Fruit fly (Drosophila melanogaster) whole organism, embryonic: ENCODE data around the gene Faa.

ENCODE experiments used
- Atf-2 ChIP-seq: fragments of 200-800 bp; sonication (Bioruptor generic); optimal IDR thresholded peaks from 2 replicates; lab custom pipeline; 2016; ENCODE audit warnings: missing biosample characterization, missing genetic modification characterization
- CG12071 ChIP-seq: fragments of 200-800 bp; sonication (Bioruptor generic); optimal IDR thresholded peaks from 3 replicates; lab custom pipeline; 2018; ENCODE audit warnings: missing biosample characterization, mild to moderate bottlenecking, missing genetic modification characterization
- CG12219 ChIP-seq: fragments of 200-800 bp; sonication (Bioruptor generic); optimal IDR thresholded peaks from 3 replicates; lab custom pipeline; 2018; ENCODE audit warnings: missing biosample characterization, mild to moderate bottlenecking, missing genetic modification characterization
- CG15269 ChIP-seq: fragments of 200-800 bp; sonication (Bioruptor generic); optimal IDR thresholded peaks from 2 replicates; lab custom pipeline; 2018; ENCODE audit warnings: missing biosample characterization, mild to moderate bottlenecking, missing genetic modification characterization, moderate library complexity
- CG1647 ChIP-seq: fragments of 200-800 bp; sonication (Bioruptor generic); optimal IDR thresholded peaks from 3 replicates; lab custom pipeline; 2016; ENCODE audit warnings: missing biosample characterization, missing genetic modification characterization
- CG17568 ChIP-seq: fragments of 200-800 bp; sonication (Bioruptor generic); optimal IDR thresholded peaks from 2 replicates; lab custom pipeline; 2018; ENCODE audit warnings: missing biosample characterization, mild to moderate bottlenecking, missing genetic modification characterization, moderate library complexity
- CG17802 ChIP-seq: fragments of 200-800 bp; sonication (Bioruptor generic); optimal IDR thresholded peaks from 2 replicates; lab custom pipeline; 2018; ENCODE audit warnings: missing biosample characterization, mild to moderate bottlenecking, missing genetic modification characterization, moderate library complexity
- CG17829 ChIP-seq: fragments of 200-800 bp; optimal IDR thresholded peaks from 2 replicates; lab custom pipeline; 2019; ENCODE audit warnings: missing biosample characterization, mild to moderate bottlenecking, missing genetic modification characterization, moderate library complexity
- CG2199 ChIP-seq: fragments of 200-800 bp; sonication (Bioruptor generic); IDR thresholded peaks from 3 replicates; pipeline ENCODE4 v1.3.6; 2022; ENCODE audit warnings: missing biosample characterization, missing genetic modification characterization
- CG3281 ChIP-seq: fragments of 200-800 bp; sonication (Bioruptor generic); optimal IDR thresholded peaks from 3 replicates; lab custom pipeline; 2017; ENCODE audit warnings: missing biosample characterization, mild to moderate bottlenecking, missing genetic modification characterization
- CG33557 ChIP-seq: fragments of 200-800 bp; sonication (Bioruptor generic); optimal IDR thresholded peaks from 2 replicates; lab custom pipeline; 2019; ENCODE audit warnings: missing biosample characterization, mild to moderate bottlenecking, missing genetic modification characterization, moderate library complexity
- CG3407 ChIP-seq: fragments of 200-800 bp; sonication (Bioruptor generic); optimal IDR thresholded peaks from 2 replicates; lab custom pipeline; 2018; ENCODE audit warnings: missing biosample characterization, mild to moderate bottlenecking, missing genetic modification characterization
- CG3995 ChIP-seq: fragments of 200-800 bp; sonication (Bioruptor generic); optimal IDR thresholded peaks from 3 replicates; lab custom pipeline; 2016; ENCODE audit warnings: missing biosample characterization, missing genetic modification characterization
- CG4820 ChIP-seq: fragments of 200-800 bp; sonication (Bioruptor generic); optimal IDR thresholded peaks from 3 replicates; lab custom pipeline; 2016; ENCODE audit warnings: missing biosample characterization, missing genetic modification characterization
- CG6272 ChIP-seq: fragments of 200-800 bp; sonication (Bioruptor generic); IDR thresholded peaks from 2 replicates; pipeline ENCODE4 v1.3.6; 2022; ENCODE audit warnings: missing biosample characterization, missing genetic modification characterization
- CG7372 ChIP-seq: fragments of 200-800 bp; sonication (Bioruptor generic); IDR thresholded peaks from 2 replicates; pipeline ENCODE4 v1.3.6; 2022; ENCODE audit warnings: missing biosample characterization, missing genetic modification characterization
- CG8478 ChIP-seq: fragments of >200 bp; optimal IDR thresholded peaks from 2 replicates; lab custom pipeline; 2018
- CG9609 ChIP-seq: fragments of 200-800 bp; sonication (Bioruptor generic); optimal IDR thresholded peaks from 3 replicates; lab custom pipeline; 2016; ENCODE audit warnings: missing biosample characterization, missing genetic modification characterization
- D ChIP-seq, 2 experiments: fragments of 200-800 bp in 1 of 2; fragments of >200 bp in 1 of 2; sonication (Bioruptor generic) in 1 of 2; optimal IDR thresholded peaks; 2 replicates in 1 of 2; 3 replicates in 1 of 2; lab custom pipeline; 2017; ENCODE audit warnings: mild to moderate bottlenecking in 1 of 2, missing biosample characterization in 1 of 2, missing genetic modification characterization in 1 of 2, missing genetic modification reagents in 1 of 2
- ERR ChIP-seq: fragments of 200-800 bp; sonication (Bioruptor generic); optimal IDR thresholded peaks from 2 replicates; lab custom pipeline; 2016; ENCODE audit warnings: missing biosample characterization, missing genetic modification characterization
- Hr51 ChIP-seq, 2 experiments: fragments of 200-800 bp; sonication (Bioruptor generic); optimal IDR thresholded peaks; 2 replicates in 1 of 2; 3 replicates in 1 of 2; lab custom pipeline; 2016 to 2018; ENCODE audit warnings: missing biosample characterization in 2 of 2, missing genetic modification characterization in 2 of 2, mild to moderate bottlenecking in 1 of 2, moderate library complexity in 1 of 2
- Lim3 ChIP-seq: fragments of 200-800 bp; sonication (Bioruptor generic); IDR thresholded peaks from 2 replicates; pipeline ENCODE4 v1.3.6; 2022; ENCODE audit warnings: missing biosample characterization, missing genetic modification characterization
- MTF-1 ChIP-seq: fragments of 200-800 bp; sonication (Bioruptor generic); optimal IDR thresholded peaks from 2 replicates; lab custom pipeline; 2018; ENCODE audit warnings: missing biosample characterization, mild to moderate bottlenecking, missing genetic modification characterization, borderline replicate concordance
- Max ChIP-seq: fragments of 200-800 bp; sonication (Bioruptor generic); optimal IDR thresholded peaks from 2 replicates; lab custom pipeline; 2016; ENCODE audit warnings: missing biosample characterization, mild to moderate bottlenecking, missing genetic modification characterization
- Med ChIP-seq: fragments of 200-800 bp; sonication (Bioruptor generic); peaks from one replicate; lab custom pipeline; 2016; ENCODE audit warnings: missing biosample characterization, missing genetic modification characterization, mild to moderate bottlenecking, inconsistent platforms, moderate library complexity
- NK7.1 ChIP-seq: fragments of 200-800 bp; sonication (Bioruptor generic); optimal IDR thresholded peaks from 3 replicates; lab custom pipeline; 2016; ENCODE audit warnings: missing biosample characterization, missing genetic modification characterization
- Neu2 ChIP-seq: fragments of 200-800 bp; sonication (Bioruptor generic); optimal IDR thresholded peaks from 3 replicates; lab custom pipeline; 2016; ENCODE audit warnings: missing biosample characterization, missing genetic modification characterization, borderline replicate concordance
- Oaz ChIP-seq: fragments of 200-800 bp; sonication (Bioruptor generic); IDR thresholded peaks from 2 replicates; pipeline ENCODE4 v1.3.6; 2022; ENCODE audit warnings: missing biosample characterization, missing genetic modification characterization
- Optix ChIP-seq: fragments of 200-800 bp; sonication (Bioruptor generic); IDR thresholded peaks from 3 replicates; pipeline ENCODE4 v1.3.6; 2022; ENCODE audit warnings: missing biosample characterization, missing genetic modification characterization
- Ptx1 ChIP-seq: fragments of 200-800 bp; sonication (Bioruptor generic); IDR thresholded peaks from 2 replicates; pipeline ENCODE4 v1.3.6; 2022; ENCODE audit warnings: missing biosample characterization, missing genetic modification characterization
- Stat92E ChIP-seq, 3 experiments: fragments of >200 bp in 2 of 3; fragments of 200-800 bp in 1 of 3; sonication (Bioruptor generic) in 1 of 3; optimal IDR thresholded peaks; 2 replicates each; lab custom pipeline; 2017 to 2019; ENCODE audit warnings: missing biosample characterization in 3 of 3, missing genetic modification characterization in 3 of 3, mild to moderate bottlenecking in 1 of 3, moderate library complexity in 1 of 3
- ato ChIP-seq: fragments of 200-800 bp; sonication (Bioruptor generic); IDR thresholded peaks from 2 replicates; pipeline ENCODE4 v1.3.6; 2022; ENCODE audit warnings: missing biosample characterization, missing genetic modification characterization; ENCODE audit not compliant: partially characterized antibody
- cas ChIP-seq: fragments of 200-800 bp; sonication (Bioruptor generic); IDR thresholded peaks from 2 replicates; pipeline ENCODE4 v1.3.6; 2022; ENCODE audit warnings: missing biosample characterization, missing genetic modification characterization
- chif ChIP-seq, 2 experiments: fragments of 200-800 bp; sonication (Bioruptor generic); optimal IDR thresholded peaks; 3 replicates each; lab custom pipeline; 2016; ENCODE audit warnings: missing biosample characterization in 2 of 2, missing genetic modification characterization in 2 of 2
- emc ChIP-seq: fragments of 200-800 bp; sonication (Bioruptor generic); optimal IDR thresholded peaks from 2 replicates; lab custom pipeline; 2016; ENCODE audit warnings: missing biosample characterization, missing genetic modification characterization
- en ChIP-seq: fragments of 200-800 bp; sonication (Bioruptor generic); optimal IDR thresholded peaks from 2 replicates; lab custom pipeline; 2016; ENCODE audit warnings: missing biosample characterization, missing genetic modification characterization
- fu2 ChIP-seq: fragments of 200-800 bp; sonication (Bioruptor generic); optimal IDR thresholded peaks from 2 replicates; lab custom pipeline; 2016; ENCODE audit warnings: missing biosample characterization, missing genetic modification characterization
- hbn ChIP-seq: fragments of 200-800 bp; sonication (Bioruptor generic); IDR thresholded peaks from 2 replicates; pipeline ENCODE4 v1.3.6; 2022; ENCODE audit warnings: missing biosample characterization, missing genetic modification characterization; ENCODE audit not compliant: partially characterized antibody
- jigr1 ChIP-seq: fragments of 200-800 bp; sonication (Bioruptor generic); IDR thresholded peaks from 3 replicates; pipeline ENCODE4 v1.3.6; 2022; ENCODE audit warnings: missing biosample characterization, missing genetic modification characterization
- lbe ChIP-seq: fragments of 200-800 bp; sonication (Bioruptor generic); optimal IDR thresholded peaks from 2 replicates; lab custom pipeline; 2016; ENCODE audit warnings: missing biosample characterization, mild to moderate bottlenecking, missing genetic modification characterization
- luna ChIP-seq: fragments of 200-800 bp; sonication (Bioruptor generic); optimal IDR thresholded peaks from 2 replicates; lab custom pipeline; 2016; ENCODE audit warnings: missing biosample characterization, missing genetic modification characterization
- mirr ChIP-seq: fragments of 200-800 bp; sonication (Bioruptor generic); optimal IDR thresholded peaks from 3 replicates; lab custom pipeline; 2018; ENCODE audit warnings: missing biosample characterization, mild to moderate bottlenecking, missing genetic modification characterization
- oc ChIP-seq: fragments of 200-800 bp; sonication (Bioruptor generic); optimal IDR thresholded peaks from 2 replicates; lab custom pipeline; 2018; ENCODE audit warnings: missing biosample characterization, mild to moderate bottlenecking, missing genetic modification characterization, moderate library complexity
- odd ChIP-seq: fragments of 200-800 bp; sonication (Bioruptor generic); optimal IDR thresholded peaks from 2 replicates; lab custom pipeline; 2017; ENCODE audit warnings: missing biosample characterization, mild to moderate bottlenecking, missing genetic modification characterization
- onecut ChIP-seq: fragments of 200-800 bp; sonication (Bioruptor generic); IDR thresholded peaks from 2 replicates; pipeline ENCODE4 v1.3.6; 2022; ENCODE audit warnings: missing biosample characterization, missing genetic modification characterization
- pros ChIP-seq: fragments of 200-800 bp; sonication (Bioruptor generic); optimal IDR thresholded peaks from 3 replicates; lab custom pipeline; 2019; ENCODE audit warnings: missing biosample characterization, mild to moderate bottlenecking, missing genetic modification characterization, moderate library complexity
- sc ChIP-seq, 3 experiments: fragments of >200 bp in 2 of 3; fragments of 200-800 bp in 1 of 3; sonication (Bioruptor generic) in 1 of 3; optimal IDR thresholded peaks; 2 replicates in 2 of 3; 3 replicates in 1 of 3; lab custom pipeline; 2017; ENCODE audit warnings: mild to moderate bottlenecking in 1 of 3, missing biosample characterization in 1 of 3, missing genetic modification characterization in 1 of 3, missing genetic modification reagents in 1 of 3
- sd ChIP-seq: fragments of 200-800 bp; sonication (Bioruptor generic); optimal IDR thresholded peaks from 3 replicates; lab custom pipeline; 2018; ENCODE audit warnings: missing biosample characterization, mild to moderate bottlenecking, missing genetic modification characterization, moderate library complexity
- tio ChIP-seq: fragments of 200-800 bp; sonication (Bioruptor generic); optimal IDR thresholded peaks from 2 replicates; lab custom pipeline; 2017; ENCODE audit warnings: missing biosample characterization, missing genetic modification characterization, inconsistent platforms
- zen ChIP-seq: fragments of 200-800 bp; sonication (Bioruptor generic); optimal IDR thresholded peaks from 3 replicates; lab custom pipeline; 2018; ENCODE audit warnings: missing biosample characterization, mild to moderate bottlenecking, missing genetic modification characterization, moderate library complexity

Gene Faa

dm6 chr3L:4070996-4071379 lies 2.8 kb downstream of the Faa start (continued):
- peak; percentile 90 for TF ChIP-seq Med
- no peak for TF ChIP-seq Neu2 (GFP tag; lab: Kevin White, UChicago)
- no peak for TF ChIP-seq en
- TF ChIP-seq CG9609 (GFP tag; lab: Kevin White, UChicago) = peak; percentile 45
- TF ChIP-seq CG1647 (GFP tag; lab: Kevin White, UChicago) = peak; percentile 7
- no peak for TF ChIP-seq emc (GFP tag; lab: Kevin White, UChicago)
- TF ChIP-seq lbe (GFP tag; lab: Kevin White, UChicago) = peak; percentile 62
- TF ChIP-seq luna (GFP tag; lab: Kevin White, UChicago) = no peak
- no peak for TF ChIP-seq NK7.1 (GFP tag; lab: Kevin White, UChicago)
- no peak for TF ChIP-seq CG3995 (GFP tag; lab: Kevin White, UChicago)
- TF ChIP-seq hbn (GFP tag; lab: Robert Waterston, UW) = no peak
- no peak for TF ChIP-seq ato
- peak; percentile 35 for TF ChIP-seq CG6272
- no peak for TF ChIP-seq Atf-2
- TF ChIP-seq fu2 = no peak
- TF ChIP-seq MTF-1 (GFP tag; lab: Kevin White, UChicago) = peak; percentile 41
- TF ChIP-seq Lim3 (GFP tag; lab: Robert Waterston, UW) = no peak
- peak in 1 of 2 experiments; percentile 56 for TF ChIP-seq Hr51 (GFP tag; optimal IDR thresholded peaks at IDR 0.05; lab: Kevin White, UChicago)
- peak; percentile 23 for TF ChIP-seq tio (GFP tag; lab: Kevin White, UChicago)
- TF ChIP-seq CG15269 = peak; percentile 20
- TF ChIP-seq sc (optimal IDR thresholded peaks at IDR 0.05; lab: Kevin White, UChicago) = no peak
- no peak for TF ChIP-seq sc (GFP tag; optimal IDR thresholded peaks at IDR 0.05; lab: Kevin White, UChicago)
- no peak for TF ChIP-seq D (optimal IDR thresholded peaks at IDR 0.05; lab: Kevin White, UChicago)
- TF ChIP-seq D (GFP tag; optimal IDR thresholded peaks at IDR 0.05; lab: Kevin White, UChicago) = no peak
- TF ChIP-seq oc (tag; lab: Kevin White, UChicago) = peak; percentile 54
- no peak for TF ChIP-seq CG3281
- peak; percentile 51; the same call in 2 of the 3 replicates for TF ChIP-seq jigr1 (GFP tag; lab: Robert Waterston, UW)
- no peak for TF ChIP-seq CG33557
- TF ChIP-seq sd (tag; lab: Kevin White, UChicago) = no peak
- TF ChIP-seq onecut (GFP tag; lab: Robert Waterston, UW) = peak; percentile 97
- no peak for TF ChIP-seq Oaz (GFP tag; lab: Robert Waterston, UW)
- peak; percentile 78 for TF ChIP-seq CG12071 (GFP tag; lab: Kevin White, UChicago)
- peak; percentile 53 for TF ChIP-seq CG4820 (GFP tag; lab: Kevin White, UChicago)
- TF ChIP-seq CG8478 (lab: Kevin White, UChicago) = no peak
- TF ChIP-seq CG12219 (GFP tag; lab: Kevin White, UChicago) = peak; percentile 67
- no peak for TF ChIP-seq CG17829
- TF ChIP-seq pros (GFP tag; lab: Kevin White, UChicago) = no peak
- TF ChIP-seq cas (GFP tag; lab: Robert Waterston, UW) = no peak
- TF ChIP-seq zen (tag; lab: Kevin White, UChicago) = no peak
- peak; percentile 4 for TF ChIP-seq CG17568 (GFP tag; lab: Kevin White, UChicago)
- peak; percentile 47 for TF ChIP-seq CG17802 (tag; lab: Kevin White, UChicago)
- TF ChIP-seq CG7372 (GFP tag; lab: Robert Waterston, UW) = no peak
- peak; percentile 13; the same call in 1 of the 3 replicates for TF ChIP-seq Optix
- TF ChIP-seq Stat92E (GFP tag; optimal IDR thresholded peaks at IDR 0.05; lab: Kevin White, UChicago) = no peak
- TF ChIP-seq mirr = no peak
- TF ChIP-seq chif (GFP tag; optimal IDR thresholded peaks at IDR 0.05; lab: Kevin White, UChicago) = peak in 1 of 2 experiments; percentile 2
- peak; percentile 78 for TF ChIP-seq Ptx1 (GFP tag; lab: Robert Waterston, UW)
- no peak for TF ChIP-seq ERR
- no peak for TF ChIP-seq CG3407 (GFP tag; lab: Kevin White, UChicago)
- peak; percentile 76; the same call in 1 of the 3 replicates for TF ChIP-seq CG2199 (GFP tag; lab: Robert Waterston, UW)
- no peak for TF ChIP-seq odd (GFP tag; lab: Kevin White, UChicago)
- no peak for TF ChIP-seq Max (GFP tag; lab: Kevin White, UChicago)
